Fruit fly (Drosophila melanogaster) whole organism, embryonic: ENCODE measurements around the gene et.
A peak's percentile ranks its signal among the peaks of the same experiment; 100 is the strongest.

ENCODE experiments used
- Ada2b ChIP-seq: fragments of 200-800 bp; sonication (Bioruptor generic); IDR thresholded peaks from 2 replicates; pipeline ENCODE4 v1.3.6; 2022; ENCODE audit warnings: missing biosample characterization, missing genetic modification characterization
- Aef1 ChIP-seq: fragments of 200-800 bp; sonication (Bioruptor generic); IDR thresholded peaks from 3 replicates; pipeline ENCODE4 v1.3.6; 2022; ENCODE audit warnings: missing biosample characterization, missing genetic modification characterization
- CG10147 ChIP-seq: fragments of 200-800 bp; sonication (Bioruptor generic); optimal IDR thresholded peaks from 2 replicates; lab custom pipeline; 2019; ENCODE audit warnings: missing biosample characterization, mild to moderate bottlenecking, missing genetic modification characterization, moderate library complexity
- CG10209 ChIP-seq: fragments of 200-800 bp; sonication (Bioruptor generic); optimal IDR thresholded peaks from 3 replicates; lab custom pipeline; 2017; ENCODE audit warnings: missing biosample characterization, mild to moderate bottlenecking, missing genetic modification characterization, missing genetic modification reagents
- CG10959 ChIP-seq: fragments of 200-800 bp; sonication (Bioruptor generic); IDR thresholded peaks from 2 replicates; pipeline ENCODE4 v1.3.6; 2022; ENCODE audit warnings: missing biosample characterization, missing genetic modification characterization
- CG11093 ChIP-seq: fragments of 200-800 bp; sonication (Bioruptor generic); IDR thresholded peaks from 3 replicates; pipeline ENCODE4 v1.3.6; 2022; ENCODE audit warnings: missing biosample characterization, missing genetic modification characterization
- CG12155 ChIP-seq: fragments of 200-800 bp; sonication (Bioruptor generic); optimal IDR thresholded peaks from 3 replicates; lab custom pipeline; 2016; ENCODE audit warnings: missing biosample characterization, missing genetic modification characterization
- CG12659 ChIP-seq: fragments of 200-800 bp; sonication (Bioruptor generic); optimal IDR thresholded peaks from 3 replicates; lab custom pipeline; 2017; ENCODE audit warnings: mild to moderate bottlenecking, missing biosample characterization, missing genetic modification reagents, missing genetic modification characterization
- CG13894 ChIP-seq: fragments of 200-800 bp; sonication (Bioruptor generic); optimal IDR thresholded peaks from 3 replicates; lab custom pipeline; 2018; ENCODE audit warnings: missing biosample characterization, mild to moderate bottlenecking, missing genetic modification characterization, moderate library complexity
- CG1529 ChIP-seq: fragments of 200-800 bp; sonication (Bioruptor generic); optimal IDR thresholded peaks from 3 replicates; lab custom pipeline; 2018; ENCODE audit warnings: missing biosample characterization, missing genetic modification characterization
- CG1603 ChIP-seq: fragments of 200-800 bp; sonication (Bioruptor generic); optimal IDR thresholded peaks from 2 replicates; lab custom pipeline; 2019; ENCODE audit warnings: missing biosample characterization, mild to moderate bottlenecking, missing genetic modification characterization, moderate library complexity
- CG1647 ChIP-seq: fragments of 200-800 bp; sonication (Bioruptor generic); optimal IDR thresholded peaks from 3 replicates; lab custom pipeline; 2016; ENCODE audit warnings: missing biosample characterization, missing genetic modification characterization
- CG16779 ChIP-seq: fragments of 200-800 bp; sonication (Bioruptor generic); IDR thresholded peaks from 2 replicates; pipeline ENCODE4 v1.3.6; 2022; ENCODE audit warnings: missing biosample characterization, missing genetic modification characterization
- CG2120 ChIP-seq: fragments of 200-800 bp; sonication (Bioruptor generic); optimal IDR thresholded peaks from 3 replicates; lab custom pipeline; 2016; ENCODE audit warnings: missing biosample characterization, missing genetic modification characterization
- CG2199 ChIP-seq: fragments of 200-800 bp; sonication (Bioruptor generic); IDR thresholded peaks from 3 replicates; pipeline ENCODE4 v1.3.6; 2022; ENCODE audit warnings: missing biosample characterization, missing genetic modification characterization
- CG2202 ChIP-seq: fragments of 200-800 bp; sonication (Bioruptor generic); optimal IDR thresholded peaks from 2 replicates; lab custom pipeline; 2018; ENCODE audit warnings: missing biosample characterization, mild to moderate bottlenecking, missing genetic modification characterization
- CG31441 ChIP-seq: fragments of 200-800 bp; sonication (Bioruptor generic); IDR thresholded peaks from 2 replicates; pipeline ENCODE4 v1.3.6; 2022; ENCODE audit warnings: missing biosample characterization, missing genetic modification characterization
- CG8281 ChIP-seq: fragments of 200-800 bp; sonication (Bioruptor generic); optimal IDR thresholded peaks from 2 replicates; lab custom pipeline; 2018; ENCODE audit warnings: missing biosample characterization, mild to moderate bottlenecking, missing genetic modification characterization, moderate library complexity
- Camta ChIP-seq: fragments of 200-800 bp; sonication (Bioruptor generic); optimal IDR thresholded peaks from 2 replicates; lab custom pipeline; 2016; ENCODE audit warnings: missing biosample characterization, missing genetic modification characterization
- Dll ChIP-seq: fragments of 200-800 bp; sonication (Bioruptor generic); IDR thresholded peaks from 4 replicates; pipeline ENCODE4 v1.3.6; 2022; ENCODE audit warnings: missing biosample characterization, missing genetic modification characterization; ENCODE audit not compliant: partially characterized antibody
- Drgx ChIP-seq: fragments of 200-800 bp; sonication (Bioruptor generic); IDR thresholded peaks from 2 replicates; pipeline ENCODE4 v1.3.6; 2022; ENCODE audit warnings: missing biosample characterization, missing genetic modification characterization
- E2f2 ChIP-seq: fragments of 200-800 bp; sonication (Bioruptor generic); IDR thresholded peaks from 2 replicates; pipeline ENCODE4 v1.3.6; 2022; ENCODE audit warnings: missing biosample characterization, missing genetic modification characterization
- Gug ChIP-seq: fragments of 200-800 bp; sonication (Bioruptor generic); IDR thresholded peaks from 4 replicates; pipeline ENCODE4 v1.3.6; 2022; ENCODE audit warnings: missing biosample characterization, missing genetic modification characterization
- HLH4C ChIP-seq: fragments of 200-800 bp; sonication (Bioruptor generic); IDR thresholded peaks from 3 replicates; pipeline ENCODE4 v1.3.6; 2022; ENCODE audit warnings: missing biosample characterization, missing genetic modification characterization; ENCODE audit not compliant: partially characterized antibody
- Hey ChIP-seq: fragments of 200-800 bp; sonication (Bioruptor generic); optimal IDR thresholded peaks from 3 replicates; lab custom pipeline; 2018; ENCODE audit warnings: missing biosample characterization, mild to moderate bottlenecking, missing genetic modification characterization
- MBD-R2 ChIP-seq: fragments of 200-800 bp; sonication (Bioruptor generic); IDR thresholded peaks from 2 replicates; pipeline ENCODE4 v1.3.6; 2022; ENCODE audit warnings: missing biosample characterization, missing genetic modification characterization
- Mad ChIP-seq: fragments of 200-800 bp; sonication (Bioruptor generic); optimal IDR thresholded peaks from 2 replicates; lab custom pipeline; 2016; ENCODE audit warnings: missing biosample characterization, missing genetic modification characterization
- Mes4 ChIP-seq: fragments of 200-800 bp; sonication (Bioruptor generic); optimal IDR thresholded peaks from 2 replicates; lab custom pipeline; 2016; ENCODE audit warnings: missing biosample characterization, missing genetic modification characterization
- NFAT ChIP-seq: fragments of 200-800 bp; sonication (Bioruptor generic); IDR thresholded peaks from 2 replicates; pipeline ENCODE4 v1.3.6; 2022; ENCODE audit warnings: missing biosample characterization, missing genetic modification characterization
- TFAM ChIP-seq: fragments of 200-800 bp; sonication (Bioruptor generic); optimal IDR thresholded peaks from 2 replicates; lab custom pipeline; 2017; ENCODE audit warnings: missing biosample characterization, missing genetic modification characterization, inconsistent platforms
- Usf ChIP-seq: fragments of 200-800 bp; sonication (Bioruptor generic); optimal IDR thresholded peaks from 2 replicates; lab custom pipeline; 2017; ENCODE audit warnings: missing genotype, missing biosample characterization, missing genetic modification characterization
- bowl ChIP-seq: fragments of 200-800 bp; sonication (Bioruptor generic); IDR thresholded peaks from 2 replicates; pipeline ENCODE4 v1.3.6; 2022; ENCODE audit warnings: missing biosample characterization, missing genetic modification characterization
- ci ChIP-seq: fragments of 200-800 bp; sonication (Bioruptor generic); IDR thresholded peaks from 3 replicates; pipeline ENCODE4 v1.3.6; 2022; ENCODE audit warnings: missing biosample characterization, missing genetic modification characterization
- gem ChIP-seq: fragments of 200-800 bp; sonication (Bioruptor generic); optimal IDR thresholded peaks from 2 replicates; lab custom pipeline; 2019; ENCODE audit warnings: missing biosample characterization, mild to moderate bottlenecking, missing genetic modification characterization, moderate library complexity
- gfzf ChIP-seq: fragments of 200-800 bp; sonication (Bioruptor generic); optimal IDR thresholded peaks from 2 replicates; lab custom pipeline; 2016; ENCODE audit warnings: missing biosample characterization, mild to moderate bottlenecking, missing genetic modification characterization, moderate library complexity
- hkb ChIP-seq, 2 experiments: fragments of 200-800 bp in 1 of 2; fragments of >200 bp in 1 of 2; sonication (Bioruptor generic) in 1 of 2; IDR thresholded peaks in 1 of 2; optimal IDR thresholded peaks in 1 of 2; 2 replicates each; pipeline versions ENCODE4 v1.3.6 to Lab custom; 2017 to 2022; ENCODE audit warnings: missing biosample characterization in 1 of 2, missing genetic modification characterization in 1 of 2
- ind ChIP-seq: fragments of 200-800 bp; sonication (Bioruptor generic); optimal IDR thresholded peaks from 3 replicates; lab custom pipeline; 2016; ENCODE audit warnings: missing biosample characterization, missing genetic modification characterization
- jumu ChIP-seq: fragments of 200-800 bp; sonication (Bioruptor generic); optimal IDR thresholded peaks from 3 replicates; lab custom pipeline; 2016; ENCODE audit warnings: missing biosample characterization, missing genetic modification characterization
- nom ChIP-seq: fragments of 200-800 bp; sonication (Bioruptor generic); optimal IDR thresholded peaks from 2 replicates; lab custom pipeline; 2017; ENCODE audit warnings: missing biosample characterization, missing genetic modification characterization, mild to moderate bottlenecking, moderate library complexity, missing genetic modification reagents
- pnt ChIP-seq: fragments of 200-800 bp; sonication (Bioruptor generic); optimal IDR thresholded peaks from 3 replicates; lab custom pipeline; 2016; ENCODE audit warnings: missing biosample characterization, missing genetic modification characterization
- pros ChIP-seq: fragments of 200-800 bp; sonication (Bioruptor generic); optimal IDR thresholded peaks from 3 replicates; lab custom pipeline; 2019; ENCODE audit warnings: missing biosample characterization, mild to moderate bottlenecking, missing genetic modification characterization, moderate library complexity
- pzg ChIP-seq: fragments of 200-800 bp; sonication (Bioruptor generic); optimal IDR thresholded peaks from 3 replicates; lab custom pipeline; 2018; ENCODE audit warnings: missing biosample characterization, mild to moderate bottlenecking, missing genetic modification characterization, moderate library complexity
- row ChIP-seq: fragments of 200-800 bp; sonication (Bioruptor generic); IDR thresholded peaks from 3 replicates; pipeline ENCODE4 v1.3.6; 2022; ENCODE audit warnings: missing biosample characterization, missing genetic modification characterization
- sens ChIP-seq: fragments of 200-800 bp; sonication (Bioruptor generic); peaks from one replicate; lab custom pipeline; 2016; ENCODE audit warnings: missing biosample characterization, missing genetic modification characterization
- so ChIP-seq: fragments of 200-800 bp; sonication (Bioruptor generic); IDR thresholded peaks from 3 replicates; pipeline ENCODE4 v1.3.6; 2022; ENCODE audit warnings: missing biosample characterization, missing genetic modification characterization
- stwl ChIP-seq: fragments of 200-800 bp; sonication (Bioruptor generic); optimal IDR thresholded peaks from 3 replicates; lab custom pipeline; 2018; ENCODE audit warnings: missing biosample characterization, mild to moderate bottlenecking, missing genetic modification characterization, moderate library complexity
- tio ChIP-seq: fragments of 200-800 bp; sonication (Bioruptor generic); optimal IDR thresholded peaks from 2 replicates; lab custom pipeline; 2017; ENCODE audit warnings: missing biosample characterization, missing genetic modification characterization, inconsistent platforms
- tx ChIP-seq: fragments of 200-800 bp; sonication (Bioruptor generic); optimal IDR thresholded peaks from 2 replicates; lab custom pipeline; 2016; ENCODE audit warnings: missing biosample characterization, missing genetic modification characterization
- unpg ChIP-seq: fragments of 200-800 bp; sonication (Bioruptor generic); optimal IDR thresholded peaks from 3 replicates; lab custom pipeline; 2018; ENCODE audit warnings: missing biosample characterization, mild to moderate bottlenecking, missing genetic modification characterization, moderate library complexity
- z ChIP-seq: fragments of 200-800 bp; sonication (Bioruptor generic); IDR thresholded peaks from 3 replicates; pipeline ENCODE4 v1.3.6; 2022; ENCODE audit warnings: missing biosample characterization, missing genetic modification characterization

et gene

DNA sequence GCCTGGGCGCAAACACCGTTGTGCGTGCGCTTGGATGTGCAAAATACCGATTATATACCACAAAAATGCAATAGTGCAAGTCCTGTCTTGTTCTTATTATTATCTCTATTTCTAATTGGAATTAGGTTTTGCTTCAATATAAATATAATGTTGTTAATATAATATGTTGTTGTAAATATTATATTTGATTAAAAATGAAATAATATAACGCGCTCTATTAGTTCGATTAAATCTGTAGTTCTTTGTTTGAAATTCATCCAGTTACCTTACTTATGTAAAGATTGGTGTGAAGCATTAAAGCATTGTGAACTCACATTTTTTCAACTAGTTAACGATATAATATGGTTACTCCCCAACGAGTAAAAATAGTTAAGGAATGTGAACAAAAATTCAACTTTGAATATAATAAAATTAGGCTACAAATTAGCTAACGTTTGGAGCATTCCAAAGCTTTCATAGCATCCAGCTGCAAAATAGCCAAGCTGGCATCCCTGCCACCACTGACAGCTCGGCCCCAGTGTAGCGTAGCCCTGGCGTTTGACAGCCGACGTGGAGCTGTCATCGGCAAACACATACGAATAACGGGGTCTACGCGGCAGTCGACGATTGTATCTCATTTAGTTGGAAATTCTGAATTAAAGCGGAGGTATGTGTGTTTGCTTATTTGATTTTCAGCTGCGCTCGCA lies 32.7 kb downstream of the et start, which contains the start of the genes CG12237 and Sec61gamma (continued):
- no peak for TF ChIP-seq z
- no peak for TF ChIP-seq CG10147
- peak; percentile 61 for TF ChIP-seq CG13894 (tag; lab: Kevin White, UChicago)
- no peak for TF ChIP-seq unpg (GFP tag; lab: Kevin White, UChicago)
- 0 out of 3 replicates have a peak, but pooled peaks have one; percentile 44 for TF ChIP-seq so (GFP tag; lab: Robert Waterston, UW)
- TF ChIP-seq CG16779 (GFP tag; lab: Robert Waterston, UW), result no peak
- no peak for TF ChIP-seq CG2202
- TF ChIP-seq Gug, result no peak
- no peak for TF ChIP-seq CG2120 (GFP tag; lab: Kevin White, UChicago)
- no peak for TF ChIP-seq NFAT (GFP tag; lab: Robert Waterston, UW)
- TF ChIP-seq CG8281 (tag; lab: Kevin White, UChicago), result no peak
- no peak for TF ChIP-seq CG2199 (GFP tag; lab: Robert Waterston, UW)
- no peak for TF ChIP-seq CG12155 (GFP tag; lab: Kevin White, UChicago)
- TF ChIP-seq tx, result no peak
- no peak for TF ChIP-seq Dll (GFP tag; lab: Robert Waterston, UW)
- TF ChIP-seq Mes4 (GFP tag; lab: Kevin White, UChicago), result peak; percentile 26
- TF ChIP-seq Mad (GFP tag; lab: Kevin White, UChicago), result peak; percentile 9
- peak; percentile 72 for TF ChIP-seq nom
- no peak for TF ChIP-seq TFAM (GFP tag; lab: Kevin White, UChicago)
- TF ChIP-seq CG10959, result no peak
- TF ChIP-seq stwl, result peak; percentile 45
- TF ChIP-seq CG1647 (GFP tag; lab: Kevin White, UChicago), result peak; percentile 14
- 0 out of 2 replicates have a peak, but pooled peaks have one; percentile 32 for TF ChIP-seq CG31441 (GFP tag; lab: Robert Waterston, UW)
- peak; percentile 39 for TF ChIP-seq gfzf (GFP tag; lab: Kevin White, UChicago)
- TF ChIP-seq row (GFP tag; lab: Robert Waterston, UW), result peak; percentile 89
- TF ChIP-seq Usf (GFP tag; lab: Kevin White, UChicago), result no peak
- TF ChIP-seq E2f2 (GFP tag; lab: Robert Waterston, UW), result peak; percentile 33; the same call in 1 of the 2 replicates
- no peak for TF ChIP-seq CG1529
- peak; percentile 74 for TF ChIP-seq ci
- no peak for TF ChIP-seq bowl
- no peak for TF ChIP-seq pnt (GFP tag; lab: Kevin White, UChicago)
- TF ChIP-seq CG12659 (GFP tag; lab: Kevin White, UChicago), result peak; percentile 77
- TF ChIP-seq Hey (tag; lab: Kevin White, UChicago), result no peak
- TF ChIP-seq pzg (GFP tag; lab: Kevin White, UChicago), result peak; percentile 84
- TF ChIP-seq jumu (GFP tag; lab: Kevin White, UChicago), result peak; percentile 6
- TF ChIP-seq Camta (GFP tag; lab: Kevin White, UChicago), result no peak
- TF ChIP-seq CG11093 (GFP tag; lab: Robert Waterston, UW), result no peak
- TF ChIP-seq HLH4C (GFP tag; lab: Robert Waterston, UW), result no peak
- no peak for TF ChIP-seq tio
- no peak for TF ChIP-seq ind
- no peak for TF ChIP-seq Ada2b (GFP tag; lab: Robert Waterston, UW)
- peak; percentile 85 for TF ChIP-seq MBD-R2 (GFP tag; lab: Robert Waterston, UW)
- TF ChIP-seq pros (GFP tag; lab: Kevin White, UChicago), result no peak
- TF ChIP-seq Drgx (GFP tag; lab: Robert Waterston, UW), result no peak
- peak; percentile 71 for TF ChIP-seq sens (GFP tag; lab: Kevin White, UChicago)
- no peak for TF ChIP-seq CG10209 (GFP tag; lab: Kevin White, UChicago)
- TF ChIP-seq Aef1 (GFP tag; lab: Robert Waterston, UW), result no peak
- TF ChIP-seq hkb (optimal IDR thresholded peaks at IDR 0.05; lab: Kevin White, UChicago), result no peak
- TF ChIP-seq hkb (GFP tag; IDR thresholded peaks at IDR 0.05; lab: Robert Waterston, UW), result no peak
- TF ChIP-seq gem (tag; lab: Kevin White, UChicago), result no peak
- peak; percentile 59 for TF ChIP-seq CG1603
